Fruit fly (Drosophila melanogaster) whole organism, embryonic: ENCODE results near the gene Art9.
A peak's percentile ranks its signal among the peaks of the same experiment; 100 is the strongest.

Experiments used
- B-H2 ChIP-seq: fragments of 200-800 bp; sonication (Bioruptor generic); optimal IDR thresholded peaks from 2 replicates; lab custom pipeline; 2018; ENCODE audit warnings: missing biosample characterization, mild to moderate bottlenecking, missing genetic modification characterization
- CG10209 ChIP-seq: fragments of 200-800 bp; sonication (Bioruptor generic); optimal IDR thresholded peaks from 3 replicates; lab custom pipeline; 2017; ENCODE audit warnings: missing biosample characterization, mild to moderate bottlenecking, missing genetic modification characterization, missing genetic modification reagents
- CG1024 ChIP-seq: fragments of 200-800 bp; sonication (Bioruptor generic); IDR thresholded peaks from 2 replicates; pipeline ENCODE4 v1.3.6; 2022; ENCODE audit warnings: missing biosample characterization, missing genetic modification characterization
- CG10959 ChIP-seq: fragments of 200-800 bp; sonication (Bioruptor generic); IDR thresholded peaks from 2 replicates; pipeline ENCODE4 v1.3.6; 2022; ENCODE audit warnings: missing biosample characterization, missing genetic modification characterization
- CG13123 ChIP-seq: fragments of 200-800 bp; sonication (Bioruptor generic); optimal IDR thresholded peaks from 2 replicates; lab custom pipeline; 2016; ENCODE audit warnings: missing biosample characterization, missing genetic modification characterization
- CG1529 ChIP-seq: fragments of 200-800 bp; sonication (Bioruptor generic); optimal IDR thresholded peaks from 3 replicates; lab custom pipeline; 2018; ENCODE audit warnings: missing biosample characterization, missing genetic modification characterization
- CG1602 ChIP-seq: fragments of 200-800 bp; sonication (Bioruptor generic); optimal IDR thresholded peaks from 3 replicates; lab custom pipeline; 2016; ENCODE audit warnings: missing biosample characterization, missing genetic modification characterization
- CG1603 ChIP-seq: fragments of 200-800 bp; sonication (Bioruptor generic); optimal IDR thresholded peaks from 2 replicates; lab custom pipeline; 2019; ENCODE audit warnings: missing biosample characterization, mild to moderate bottlenecking, missing genetic modification characterization, moderate library complexity
- CG17802 ChIP-seq: fragments of 200-800 bp; sonication (Bioruptor generic); optimal IDR thresholded peaks from 2 replicates; lab custom pipeline; 2018; ENCODE audit warnings: missing biosample characterization, mild to moderate bottlenecking, missing genetic modification characterization, moderate library complexity
- CG1832 ChIP-seq: fragments of 200-800 bp; sonication (Bioruptor generic); optimal IDR thresholded peaks from 2 replicates; lab custom pipeline; 2017; ENCODE audit warnings: missing biosample characterization, mild to moderate bottlenecking, missing genetic modification characterization, inconsistent platforms
- CG18476 ChIP-seq: fragments of 200-800 bp; sonication (Bioruptor generic); optimal IDR thresholded peaks from 2 replicates; lab custom pipeline; 2016; ENCODE audit warnings: missing biosample characterization, mild to moderate bottlenecking, missing genetic modification characterization
- CG2712 ChIP-seq: fragments of 200-800 bp; optimal IDR thresholded peaks from 3 replicates; lab custom pipeline; 2019; ENCODE audit warnings: missing biosample characterization, mild to moderate bottlenecking, missing genetic modification characterization, moderate library complexity
- CG30020 ChIP-seq: fragments of 200-800 bp; optimal IDR thresholded peaks from 2 replicates; lab custom pipeline; 2019; ENCODE audit warnings: missing biosample characterization, mild to moderate bottlenecking, missing genetic modification characterization, moderate library complexity
- CG32772 ChIP-seq: fragments of 200-800 bp; sonication (Bioruptor generic); IDR thresholded peaks from 2 replicates; pipeline ENCODE4 v1.3.6; 2022; ENCODE audit warnings: missing biosample characterization, missing genetic modification characterization
- CG6175 ChIP-seq: fragments of 200-800 bp; sonication (Bioruptor generic); IDR thresholded peaks from 3 replicates; pipeline ENCODE4 v1.3.6; 2022; ENCODE audit warnings: missing biosample characterization, missing genetic modification characterization
- CG6254 ChIP-seq: fragments of 200-800 bp; sonication (Bioruptor generic); optimal IDR thresholded peaks from 3 replicates; lab custom pipeline; 2017; ENCODE audit warnings: mild to moderate bottlenecking, missing biosample characterization, missing genetic modification reagents, missing genetic modification characterization
- CG6689 ChIP-seq: fragments of 200-800 bp; sonication (Bioruptor generic); IDR thresholded peaks from 2 replicates; pipeline ENCODE4 v1.3.6; 2022; ENCODE audit warnings: missing biosample characterization, missing genetic modification characterization
- CG7271 ChIP-seq: fragments of 200-800 bp; sonication (Bioruptor generic); optimal IDR thresholded peaks from 2 replicates; lab custom pipeline; 2018; ENCODE audit warnings: missing biosample characterization, mild to moderate bottlenecking, missing genetic modification characterization, moderate library complexity
- CG7839 ChIP-seq: fragments of 200-800 bp; sonication (Bioruptor generic); optimal IDR thresholded peaks from 3 replicates; lab custom pipeline; 2018; ENCODE audit warnings: missing biosample characterization, mild to moderate bottlenecking, missing genetic modification characterization, moderate library complexity
- CG8281 ChIP-seq: fragments of 200-800 bp; sonication (Bioruptor generic); optimal IDR thresholded peaks from 2 replicates; lab custom pipeline; 2018; ENCODE audit warnings: missing biosample characterization, mild to moderate bottlenecking, missing genetic modification characterization, moderate library complexity
- HLH4C ChIP-seq: fragments of 200-800 bp; sonication (Bioruptor generic); IDR thresholded peaks from 3 replicates; pipeline ENCODE4 v1.3.6; 2022; ENCODE audit warnings: missing biosample characterization, missing genetic modification characterization; ENCODE audit not compliant: partially characterized antibody
- Hmr ChIP-seq: fragments of 200-800 bp; sonication (Bioruptor generic); optimal IDR thresholded peaks from 3 replicates; lab custom pipeline; 2017; ENCODE audit warnings: mild to moderate bottlenecking, missing biosample characterization, missing genetic modification reagents, missing genetic modification characterization
- Lpt ChIP-seq: fragments of >200 bp; optimal IDR thresholded peaks from 2 replicates; lab custom pipeline; 2018; ENCODE audit warnings: missing biosample characterization, missing genetic modification characterization
- MTF-1 ChIP-seq: fragments of 200-800 bp; sonication (Bioruptor generic); optimal IDR thresholded peaks from 2 replicates; lab custom pipeline; 2018; ENCODE audit warnings: missing biosample characterization, mild to moderate bottlenecking, missing genetic modification characterization, borderline replicate concordance
- Mes4 ChIP-seq: fragments of 200-800 bp; sonication (Bioruptor generic); optimal IDR thresholded peaks from 2 replicates; lab custom pipeline; 2016; ENCODE audit warnings: missing biosample characterization, missing genetic modification characterization
- NfI ChIP-seq: fragments of 200-800 bp; sonication (Bioruptor generic); optimal IDR thresholded peaks from 3 replicates; lab custom pipeline; 2018; ENCODE audit warnings: missing biosample characterization, mild to moderate bottlenecking, missing genetic modification characterization, moderate library complexity
- bsh ChIP-seq, 2 experiments: fragments of 200-800 bp; sonication (Bioruptor generic); optimal IDR thresholded peaks; 2 replicates each; lab custom pipeline; 2017 to 2018; ENCODE audit warnings: mild to moderate bottlenecking in 2 of 2, missing biosample characterization in 2 of 2, missing genetic modification characterization in 2 of 2, moderate library complexity in 1 of 2
- caup ChIP-seq: fragments of 200-800 bp; sonication (Bioruptor generic); optimal IDR thresholded peaks from 3 replicates; lab custom pipeline; 2017; ENCODE audit warnings: missing biosample characterization, mild to moderate bottlenecking, missing genetic modification characterization, moderate library complexity; ENCODE audit not compliant: severe bottlenecking
- cg ChIP-seq: fragments of 200-800 bp; sonication (Bioruptor generic); optimal IDR thresholded peaks from 3 replicates; lab custom pipeline; 2019; ENCODE audit warnings: missing biosample characterization, mild to moderate bottlenecking, missing genetic modification characterization, moderate library complexity
- ci ChIP-seq: fragments of 200-800 bp; sonication (Bioruptor generic); IDR thresholded peaks from 3 replicates; pipeline ENCODE4 v1.3.6; 2022; ENCODE audit warnings: missing biosample characterization, missing genetic modification characterization
- dati ChIP-seq: fragments of 200-800 bp; sonication (Bioruptor generic); IDR thresholded peaks from 2 replicates; pipeline ENCODE4 v1.3.6; 2022; ENCODE audit warnings: missing biosample characterization, missing genetic modification characterization
- dmrt11E ChIP-seq: fragments of 200-800 bp; sonication (Bioruptor generic); optimal IDR thresholded peaks from 3 replicates; lab custom pipeline; 2018; ENCODE audit warnings: missing biosample characterization, mild to moderate bottlenecking, missing genetic modification characterization, moderate library complexity
- ewg ChIP-seq: fragments of 200-800 bp; sonication (Bioruptor generic); optimal IDR thresholded peaks from 3 replicates; lab custom pipeline; 2017; ENCODE audit warnings: mild to moderate bottlenecking, missing biosample characterization, missing genetic modification reagents, missing genetic modification characterization
- fru ChIP-seq: fragments of >200 bp; optimal IDR thresholded peaks from 2 replicates; lab custom pipeline; 2017
- gcm ChIP-seq: fragments of 200-800 bp; sonication (Bioruptor generic); optimal IDR thresholded peaks from 2 replicates; lab custom pipeline; 2019; ENCODE audit warnings: missing biosample characterization, mild to moderate bottlenecking, missing genetic modification characterization, moderate library complexity
- gfzf ChIP-seq: fragments of 200-800 bp; sonication (Bioruptor generic); optimal IDR thresholded peaks from 2 replicates; lab custom pipeline; 2016; ENCODE audit warnings: missing biosample characterization, mild to moderate bottlenecking, missing genetic modification characterization, moderate library complexity
- grau ChIP-seq: fragments of 200-800 bp; optimal IDR thresholded peaks from 3 replicates; lab custom pipeline; 2019; ENCODE audit warnings: missing biosample characterization, mild to moderate bottlenecking, missing genetic modification characterization, moderate library complexity
- inv ChIP-seq: fragments of 200-800 bp; sonication (Bioruptor generic); IDR thresholded peaks from 2 replicates; pipeline ENCODE4 v1.3.6; 2022; ENCODE audit warnings: missing biosample characterization, missing genetic modification characterization; ENCODE audit not compliant: partially characterized antibody
- kay ChIP-seq: fragments of 200-800 bp; sonication (Bioruptor generic); optimal IDR thresholded peaks from 2 replicates; lab custom pipeline; 2016; ENCODE audit warnings: missing biosample characterization, missing genetic modification characterization
- lov ChIP-seq, 2 experiments: fragments of 200-800 bp in 1 of 2; fragments of >200 bp in 1 of 2; sonication (Bioruptor generic) in 1 of 2; IDR thresholded peaks in 1 of 2; optimal IDR thresholded peaks in 1 of 2; 2 replicates in 1 of 2; 3 replicates in 1 of 2; pipeline versions ENCODE4 v1.3.6 to Lab custom; 2017 to 2022; ENCODE audit warnings: missing biosample characterization in 1 of 2, missing genetic modification characterization in 1 of 2
- pfk ChIP-seq: fragments of 200-800 bp; sonication (Bioruptor generic); optimal IDR thresholded peaks from 2 replicates; lab custom pipeline; 2018; ENCODE audit warnings: missing biosample characterization, mild to moderate bottlenecking, missing genetic modification characterization, moderate library complexity
- row ChIP-seq: fragments of 200-800 bp; sonication (Bioruptor generic); IDR thresholded peaks from 3 replicates; pipeline ENCODE4 v1.3.6; 2022; ENCODE audit warnings: missing biosample characterization, missing genetic modification characterization
- schlank ChIP-seq: fragments of 200-800 bp; sonication (Bioruptor generic); optimal IDR thresholded peaks from 2 replicates; lab custom pipeline; 2018; ENCODE audit warnings: missing biosample characterization, mild to moderate bottlenecking, missing genetic modification characterization
- ssp ChIP-seq: fragments of 200-800 bp; sonication (Bioruptor generic); IDR thresholded peaks from 2 replicates; pipeline ENCODE4 v1.3.6; 2022; ENCODE audit warnings: missing biosample characterization, missing genetic modification characterization
- stwl ChIP-seq: fragments of 200-800 bp; sonication (Bioruptor generic); optimal IDR thresholded peaks from 3 replicates; lab custom pipeline; 2018; ENCODE audit warnings: missing biosample characterization, mild to moderate bottlenecking, missing genetic modification characterization, moderate library complexity
- toy ChIP-seq: fragments of 200-800 bp; sonication (Bioruptor generic); IDR thresholded peaks from 2 replicates; pipeline ENCODE4 v1.3.6; 2022; ENCODE audit warnings: missing biosample characterization, missing genetic modification characterization
- zen ChIP-seq: fragments of 200-800 bp; sonication (Bioruptor generic); optimal IDR thresholded peaks from 3 replicates; lab custom pipeline; 2018; ENCODE audit warnings: missing biosample characterization, mild to moderate bottlenecking, missing genetic modification characterization, moderate library complexity
- zf30C ChIP-seq: fragments of 200-800 bp; sonication (Bioruptor generic); optimal IDR thresholded peaks from 3 replicates; lab custom pipeline; 2018; ENCODE audit warnings: missing biosample characterization, mild to moderate bottlenecking, missing genetic modification characterization
- zfh1 ChIP-seq: fragments of 200-800 bp; sonication (Bioruptor generic); IDR thresholded peaks from 3 replicates; pipeline ENCODE4 v1.3.6; 2022; ENCODE audit warnings: missing biosample characterization, missing genetic modification characterization

The Art9 gene

DNA sequence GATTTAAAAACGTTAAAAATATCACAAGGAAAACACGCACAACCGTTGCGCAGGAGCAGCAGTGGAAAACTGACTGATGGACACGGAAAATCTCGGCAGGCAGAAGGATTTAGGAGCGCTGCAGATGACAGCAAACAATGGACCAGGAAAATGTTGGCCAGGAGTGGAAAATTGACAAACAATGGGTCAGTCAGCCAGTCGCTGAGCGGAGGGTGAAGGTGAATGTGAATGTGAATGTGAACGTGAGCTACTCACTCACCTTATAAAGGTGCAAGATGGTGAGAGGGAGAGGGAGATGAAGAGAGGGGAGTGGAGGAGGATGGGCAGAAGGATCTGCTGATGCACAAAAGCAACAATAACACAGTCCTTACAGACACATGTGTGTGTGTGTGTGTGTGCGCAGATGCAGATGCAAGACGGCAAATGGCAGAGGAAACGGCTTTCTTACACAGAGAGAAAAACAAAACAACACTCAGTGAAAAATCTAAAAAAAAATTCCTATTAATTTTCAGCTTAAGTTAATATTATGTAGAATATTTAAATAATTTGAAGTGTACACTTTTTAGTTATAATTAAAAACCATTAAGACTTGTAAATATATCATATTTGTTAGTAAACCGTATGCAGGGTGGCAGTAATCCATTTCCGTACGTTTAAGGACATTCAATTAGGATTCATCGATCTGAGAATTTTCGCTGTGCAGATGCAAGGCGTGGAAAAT, 28.6 kb upstream of the Art9 start (continued):
- peak; percentile 89 for TF ChIP-seq zf30C (GFP tag; lab: Kevin White, UChicago)
- no peak for TF ChIP-seq CG17802 (tag; lab: Kevin White, UChicago)
- TF ChIP-seq ewg = no peak
- TF ChIP-seq gcm = no peak
- no peak for TF ChIP-seq gfzf
- no peak for TF ChIP-seq CG32772
- no peak for TF ChIP-seq CG6254 (GFP tag; lab: Kevin White, UChicago)
- TF ChIP-seq ci (GFP tag; lab: Robert Waterston, UW) = no peak
- no peak for TF ChIP-seq B-H2 (GFP tag; lab: Kevin White, UChicago)
- TF ChIP-seq kay (GFP tag; lab: Kevin White, UChicago) = no peak
- no peak for TF ChIP-seq toy
- no peak for TF ChIP-seq fru
- TF ChIP-seq CG1602 (GFP tag; lab: Kevin White, UChicago) = no peak
- peak; percentile 52 for TF ChIP-seq CG2712 (tag; lab: Kevin White, UChicago)
- no peak for TF ChIP-seq Hmr (GFP tag; lab: Kevin White, UChicago)
- TF ChIP-seq zfh1 = peak; percentile 39; the same call in 2 of the 3 replicates
- no peak for TF ChIP-seq ssp (GFP tag; lab: Robert Waterston, UW)
- TF ChIP-seq CG30020 = no peak
- no peak for TF ChIP-seq CG18476 (GFP tag; lab: Kevin White, UChicago)
- peak; percentile 17 for TF ChIP-seq CG7839
- peak; percentile 70 for TF ChIP-seq zen (tag; lab: Kevin White, UChicago)
- no peak for TF ChIP-seq inv (GFP tag; lab: Robert Waterston, UW)
- peak; percentile 61 for TF ChIP-seq CG7271 (tag; lab: Kevin White, UChicago)
- TF ChIP-seq CG10959 (GFP tag; lab: Robert Waterston, UW) = no peak
- TF ChIP-seq HLH4C (GFP tag; lab: Robert Waterston, UW) = no peak
- TF ChIP-seq Lpt (GFP tag; lab: Kevin White, UChicago) = no peak
- no peak for TF ChIP-seq CG1603 (tag; lab: Kevin White, UChicago)
- TF ChIP-seq schlank (tag; lab: Kevin White, UChicago) = no peak
- TF ChIP-seq Mes4 (GFP tag; lab: Kevin White, UChicago) = no peak
- peak; percentile 24 for TF ChIP-seq cg
- no peak for TF ChIP-seq lov (optimal IDR thresholded peaks at IDR 0.05; lab: Kevin White, UChicago)
- TF ChIP-seq lov (GFP tag; IDR thresholded peaks at IDR 0.05; lab: Robert Waterston, UW) = no peak
- TF ChIP-seq row (GFP tag; lab: Robert Waterston, UW) = peak; percentile 26; the same call in 1 of the 3 replicates
- no peak for TF ChIP-seq CG10209 (GFP tag; lab: Kevin White, UChicago)
- no peak for TF ChIP-seq CG8281 (tag; lab: Kevin White, UChicago)
- TF ChIP-seq MTF-1 (GFP tag; lab: Kevin White, UChicago) = no peak
- no peak for TF ChIP-seq CG1529 (GFP tag; lab: Kevin White, UChicago)
- TF ChIP-seq NfI (GFP tag; lab: Kevin White, UChicago) = no peak
- TF ChIP-seq pfk = no peak
- peak; percentile 53 for TF ChIP-seq dmrt11E (tag; lab: Kevin White, UChicago)
- peak in 1 of 2 experiments; percentile 12 for TF ChIP-seq bsh (GFP tag; optimal IDR thresholded peaks at IDR 0.05; lab: Kevin White, UChicago)
- TF ChIP-seq grau (tag; lab: Kevin White, UChicago) = peak; percentile 5
- no peak for TF ChIP-seq CG1832
- TF ChIP-seq CG13123 (GFP tag; lab: Kevin White, UChicago) = no peak
- no peak for TF ChIP-seq stwl (tag; lab: Kevin White, UChicago)
- TF ChIP-seq dati = no peak
- TF ChIP-seq CG1024 (GFP tag; lab: Robert Waterston, UW) = no peak
- no peak for TF ChIP-seq CG6689 (GFP tag; lab: Robert Waterston, UW)
- TF ChIP-seq caup (GFP tag; lab: Kevin White, UChicago) = no peak
- TF ChIP-seq CG6175 (GFP tag; lab: Robert Waterston, UW) = no peak
